Fruit fly (Drosophila melanogaster) whole organism, embryonic: Measurements from ENCODE around the gene Pcyt1.

Experiments used
- Ada2b ChIP-seq: fragments of 200-800 bp; sonication (Bioruptor generic); IDR thresholded peaks from 2 replicates; pipeline ENCODE4 v1.3.6; 2022; ENCODE audit warnings: missing biosample characterization, missing genetic modification characterization
- BEAF-32 ChIP-seq: fragments of 200-800 bp; sonication (Bioruptor generic); optimal IDR thresholded peaks from 3 replicates; lab custom pipeline; 2017; ENCODE audit warnings: missing biosample characterization, missing genetic modification characterization, mild to moderate bottlenecking, moderate library complexity, missing genetic modification reagents
- CG10654 ChIP-seq: fragments of 200-800 bp; sonication (Bioruptor generic); optimal IDR thresholded peaks from 2 replicates; lab custom pipeline; 2016; ENCODE audit warnings: missing biosample characterization, missing genetic modification characterization
- CG11093 ChIP-seq: fragments of 200-800 bp; sonication (Bioruptor generic); IDR thresholded peaks from 3 replicates; pipeline ENCODE4 v1.3.6; 2022; ENCODE audit warnings: missing biosample characterization, missing genetic modification characterization
- CG11504 ChIP-seq: fragments of 200-800 bp; sonication (Bioruptor generic); optimal IDR thresholded peaks from 3 replicates; lab custom pipeline; 2019; ENCODE audit warnings: missing biosample characterization, mild to moderate bottlenecking, missing genetic modification characterization, moderate library complexity
- CG12219 ChIP-seq: fragments of 200-800 bp; sonication (Bioruptor generic); optimal IDR thresholded peaks from 3 replicates; lab custom pipeline; 2018; ENCODE audit warnings: missing biosample characterization, mild to moderate bottlenecking, missing genetic modification characterization
- CG14667 ChIP-seq: fragments of 200-800 bp; sonication (Bioruptor generic); IDR thresholded peaks from 2 replicates; pipeline ENCODE4 v1.3.6; 2022; ENCODE audit warnings: missing biosample characterization, missing genetic modification characterization
- CG15479 ChIP-seq: fragments of 200-800 bp; sonication (Bioruptor generic); optimal IDR thresholded peaks from 3 replicates; lab custom pipeline; 2019; ENCODE audit warnings: missing biosample characterization, mild to moderate bottlenecking, missing genetic modification characterization, moderate library complexity
- CG1647 ChIP-seq: fragments of 200-800 bp; sonication (Bioruptor generic); optimal IDR thresholded peaks from 3 replicates; lab custom pipeline; 2016; ENCODE audit warnings: missing biosample characterization, missing genetic modification characterization
- CG17328 ChIP-seq: fragments of 200-800 bp; sonication (Bioruptor generic); IDR thresholded peaks from 2 replicates; pipeline ENCODE4 v1.3.6; 2022; ENCODE audit warnings: missing biosample characterization, missing genetic modification characterization
- CG17359 ChIP-seq: fragments of 200-800 bp; sonication (Bioruptor generic); optimal IDR thresholded peaks from 3 replicates; lab custom pipeline; 2018; ENCODE audit warnings: missing biosample characterization, mild to moderate bottlenecking, missing genetic modification characterization, moderate library complexity
- CG18476 ChIP-seq: fragments of 200-800 bp; sonication (Bioruptor generic); optimal IDR thresholded peaks from 2 replicates; lab custom pipeline; 2016; ENCODE audit warnings: missing biosample characterization, mild to moderate bottlenecking, missing genetic modification characterization
- CG18599 ChIP-seq: fragments of 200-800 bp; sonication (Bioruptor generic); optimal IDR thresholded peaks from 3 replicates; lab custom pipeline; 2017; ENCODE audit warnings: missing biosample characterization, missing genetic modification characterization, mild to moderate bottlenecking, moderate library complexity, missing genetic modification reagents
- CG32532 ChIP-seq: fragments of 200-800 bp; sonication (Bioruptor generic); IDR thresholded peaks from 2 replicates; pipeline ENCODE4 v1.3.6; 2022; ENCODE audit warnings: missing biosample characterization, missing genetic modification characterization
- CG34224 ChIP-seq: fragments of 200-800 bp; sonication (Bioruptor generic); IDR thresholded peaks from 3 replicates; pipeline ENCODE4 v1.3.6; 2022; ENCODE audit warnings: missing biosample characterization, missing genetic modification characterization; ENCODE audit not compliant: partially characterized antibody
- CG4730 ChIP-seq: fragments of 200-800 bp; sonication (Bioruptor generic); IDR thresholded peaks from 2 replicates; pipeline ENCODE4 v1.3.6; 2022; ENCODE audit warnings: missing biosample characterization, missing genetic modification characterization
- CG4854 ChIP-seq: fragments of 200-800 bp; sonication (Bioruptor generic); optimal IDR thresholded peaks from 2 replicates; lab custom pipeline; 2016; ENCODE audit warnings: missing biosample characterization, missing genetic modification characterization, inconsistent platforms
- CG5245 ChIP-seq: fragments of 200-800 bp; sonication (Bioruptor generic); optimal IDR thresholded peaks from 3 replicates; lab custom pipeline; 2016; ENCODE audit warnings: missing biosample characterization, missing genetic modification characterization
- CG7271 ChIP-seq: fragments of 200-800 bp; sonication (Bioruptor generic); optimal IDR thresholded peaks from 2 replicates; lab custom pipeline; 2018; ENCODE audit warnings: missing biosample characterization, mild to moderate bottlenecking, missing genetic modification characterization, moderate library complexity
- CG9876 ChIP-seq: fragments of 200-800 bp; sonication (Bioruptor generic); optimal IDR thresholded peaks from 2 replicates; lab custom pipeline; 2016; ENCODE audit warnings: missing biosample characterization, missing genetic modification characterization
- Deaf1 ChIP-seq: fragments of 200-800 bp; optimal IDR thresholded peaks from 3 replicates; lab custom pipeline; 2019; ENCODE audit warnings: missing biosample characterization, mild to moderate bottlenecking, missing genetic modification characterization, moderate library complexity
- Dp ChIP-seq: fragments of 200-800 bp; sonication (Bioruptor generic); optimal IDR thresholded peaks from 2 replicates; lab custom pipeline; 2018; ENCODE audit warnings: missing biosample characterization, mild to moderate bottlenecking, missing genetic modification characterization, moderate library complexity
- Fer2 ChIP-seq: fragments of 200-800 bp; sonication (Bioruptor generic); optimal IDR thresholded peaks from 2 replicates; lab custom pipeline; 2018; ENCODE audit warnings: missing biosample characterization, mild to moderate bottlenecking, missing genetic modification characterization, moderate library complexity
- HLHmδ ChIP-seq: fragments of 200-800 bp; sonication (Bioruptor generic); optimal IDR thresholded peaks from 2 replicates; lab custom pipeline; 2018; ENCODE audit warnings: missing biosample characterization, mild to moderate bottlenecking, missing genetic modification characterization, moderate library complexity
- MTF-1 ChIP-seq: fragments of 200-800 bp; sonication (Bioruptor generic); optimal IDR thresholded peaks from 2 replicates; lab custom pipeline; 2018; ENCODE audit warnings: missing biosample characterization, mild to moderate bottlenecking, missing genetic modification characterization, borderline replicate concordance
- Opbp ChIP-seq: fragments of 200-800 bp; sonication (Bioruptor generic); IDR thresholded peaks from 3 replicates; pipeline ENCODE4 v1.3.6; 2022; ENCODE audit warnings: missing biosample characterization, missing genetic modification characterization; ENCODE audit not compliant: partially characterized antibody
- Optix ChIP-seq: fragments of 200-800 bp; sonication (Bioruptor generic); IDR thresholded peaks from 3 replicates; pipeline ENCODE4 v1.3.6; 2022; ENCODE audit warnings: missing biosample characterization, missing genetic modification characterization
- Rx ChIP-seq: fragments of 200-800 bp; sonication (Bioruptor generic); IDR thresholded peaks from 2 replicates; pipeline ENCODE4 v1.3.6; 2022; ENCODE audit warnings: missing biosample characterization, missing genetic modification characterization
- Stat92E ChIP-seq, 3 experiments: fragments of >200 bp in 2 of 3; fragments of 200-800 bp in 1 of 3; sonication (Bioruptor generic) in 1 of 3; optimal IDR thresholded peaks; 2 replicates each; lab custom pipeline; 2017 to 2019; ENCODE audit warnings: missing biosample characterization in 3 of 3, missing genetic modification characterization in 3 of 3, mild to moderate bottlenecking in 1 of 3, moderate library complexity in 1 of 3
- Xrp1 ChIP-seq: fragments of 200-800 bp; sonication (Bioruptor generic); IDR thresholded peaks from 2 replicates; pipeline ENCODE4 v1.3.6; 2022; ENCODE audit warnings: missing biosample characterization, missing genetic modification characterization
- corto ChIP-seq: fragments of 200-800 bp; sonication (Bioruptor generic); optimal IDR thresholded peaks from 2 replicates; lab custom pipeline; 2016; ENCODE audit warnings: missing biosample characterization, mild to moderate bottlenecking, missing genetic modification characterization, moderate library complexity
- croc ChIP-seq: fragments of 200-800 bp; sonication (Bioruptor generic); conservative IDR thresholded peaks from 3 replicates; pipeline ENCODE4 v1.3.6; 2022; ENCODE audit warnings: missing biosample characterization, missing genetic modification characterization
- dm ChIP-seq: fragments of 200-800 bp; sonication (Bioruptor generic); optimal IDR thresholded peaks from 3 replicates; lab custom pipeline; 2016; ENCODE audit warnings: missing biosample characterization, missing genetic modification characterization
- ftz-f1 ChIP-seq: fragments of 200-800 bp; sonication (Bioruptor generic); optimal IDR thresholded peaks from 2 replicates; lab custom pipeline; 2016; ENCODE audit warnings: missing biosample characterization, missing genetic modification characterization
- gem ChIP-seq: fragments of 200-800 bp; sonication (Bioruptor generic); optimal IDR thresholded peaks from 2 replicates; lab custom pipeline; 2019; ENCODE audit warnings: missing biosample characterization, mild to moderate bottlenecking, missing genetic modification characterization, moderate library complexity
- gfzf ChIP-seq: fragments of 200-800 bp; sonication (Bioruptor generic); optimal IDR thresholded peaks from 2 replicates; lab custom pipeline; 2016; ENCODE audit warnings: missing biosample characterization, mild to moderate bottlenecking, missing genetic modification characterization, moderate library complexity
- h ChIP-seq: fragments of >200 bp; optimal IDR thresholded peaks from 2 replicates; lab custom pipeline; 2017
- ham ChIP-seq: fragments of 200-800 bp; sonication (Bioruptor generic); IDR thresholded peaks from 2 replicates; pipeline ENCODE4 v1.3.6; 2022; ENCODE audit warnings: missing biosample characterization, missing genetic modification characterization
- hth ChIP-seq: fragments of >200 bp; optimal IDR thresholded peaks from 2 replicates; lab custom pipeline; 2017; ENCODE audit warnings: inconsistent platforms
- kah ChIP-seq: fragments of 200-800 bp; sonication (Bioruptor generic); optimal IDR thresholded peaks from 2 replicates; lab custom pipeline; 2018; ENCODE audit warnings: missing biosample characterization, mild to moderate bottlenecking, missing genetic modification characterization
- mirr ChIP-seq: fragments of 200-800 bp; sonication (Bioruptor generic); optimal IDR thresholded peaks from 3 replicates; lab custom pipeline; 2018; ENCODE audit warnings: missing biosample characterization, mild to moderate bottlenecking, missing genetic modification characterization
- repo ChIP-seq: fragments of 200-800 bp; sonication (Bioruptor generic); optimal IDR thresholded peaks from 2 replicates; lab custom pipeline; 2016; ENCODE audit warnings: missing biosample characterization, missing genetic modification characterization
- sd ChIP-seq: fragments of 200-800 bp; sonication (Bioruptor generic); optimal IDR thresholded peaks from 3 replicates; lab custom pipeline; 2018; ENCODE audit warnings: missing biosample characterization, mild to moderate bottlenecking, missing genetic modification characterization, moderate library complexity
- shn ChIP-seq: fragments of 200-800 bp; sonication (Bioruptor generic); optimal IDR thresholded peaks from 3 replicates; lab custom pipeline; 2016; ENCODE audit warnings: missing biosample characterization, missing genetic modification characterization
- tll ChIP-seq, 2 experiments: fragments of 200-800 bp in 1 of 2; fragments of >200 bp in 1 of 2; sonication (Bioruptor generic) in 1 of 2; optimal IDR thresholded peaks; 2 replicates each; lab custom pipeline; 2017 to 2019; ENCODE audit warnings: missing biosample characterization in 2 of 2, missing genetic modification characterization in 2 of 2, mild to moderate bottlenecking in 1 of 2, moderate library complexity in 1 of 2
- toy ChIP-seq: fragments of 200-800 bp; sonication (Bioruptor generic); IDR thresholded peaks from 2 replicates; pipeline ENCODE4 v1.3.6; 2022; ENCODE audit warnings: missing biosample characterization, missing genetic modification characterization
- unc-4 ChIP-seq: fragments of 200-800 bp; sonication (Bioruptor generic); IDR thresholded peaks from 2 replicates; pipeline ENCODE4 v1.3.6; 2022; ENCODE audit warnings: missing biosample characterization, missing genetic modification characterization; ENCODE audit not compliant: partially characterized antibody
- z ChIP-seq: fragments of 200-800 bp; sonication (Bioruptor generic); IDR thresholded peaks from 3 replicates; pipeline ENCODE4 v1.3.6; 2022; ENCODE audit warnings: missing biosample characterization, missing genetic modification characterization
- zfh2 ChIP-seq: fragments of 200-800 bp; sonication (Bioruptor generic); optimal IDR thresholded peaks from 2 replicates; lab custom pipeline; 2016; ENCODE audit warnings: missing biosample characterization, missing genetic modification characterization

Pcyt1 gene

dm6 chr3L:1517274-1518047 is 28.4 kb upstream of the Pcyt1 start (continued):
- peak; percentile 54 for TF ChIP-seq shn
- TF ChIP-seq CG17359 (tag; lab: Kevin White, UChicago), result no peak
- peak; percentile 16 for TF ChIP-seq mirr (GFP tag; lab: Kevin White, UChicago)
- no peak for TF ChIP-seq CG11504 (tag; lab: Kevin White, UChicago)
- TF ChIP-seq CG34224 (GFP tag; lab: Robert Waterston, UW), result peak; percentile 48
- TF ChIP-seq kah (GFP tag; lab: Kevin White, UChicago), result no peak
- TF ChIP-seq Deaf1, result peak; percentile 16
- TF ChIP-seq corto (GFP tag; lab: Kevin White, UChicago), result peak; percentile 42
- TF ChIP-seq CG4854 (GFP tag; lab: Kevin White, UChicago), result no peak
- no peak for TF ChIP-seq toy
- no peak for TF ChIP-seq Stat92E (GFP tag; optimal IDR thresholded peaks at IDR 0.05; lab: Kevin White, UChicago)
- TF ChIP-seq ham, result no peak
- TF ChIP-seq HLHmδ, result no peak
- peak; percentile 69; the same call in 2 of the 3 replicates for TF ChIP-seq Optix
- TF ChIP-seq tll (GFP tag; optimal IDR thresholded peaks at IDR 0.05; lab: Kevin White, UChicago), result peak; percentile 19 to 62
- TF ChIP-seq CG5245 (GFP tag; lab: Kevin White, UChicago), result peak; percentile 11
- TF ChIP-seq Opbp (GFP tag; lab: Robert Waterston, UW), result peak; percentile 87
- TF ChIP-seq CG1647 (GFP tag; lab: Kevin White, UChicago), result peak; percentile 64
- peak; percentile 55 for TF ChIP-seq Ada2b (GFP tag; lab: Robert Waterston, UW)
- peak; percentile 79 for TF ChIP-seq zfh2 (GFP tag; lab: Kevin White, UChicago)
- 0 out of 2 replicates have a peak, but pooled peaks have one; percentile 27 for TF ChIP-seq CG14667
- TF ChIP-seq CG18599, result no peak
- TF ChIP-seq CG32532 (GFP tag; lab: Robert Waterston, UW), result peak; percentile 52
- TF ChIP-seq CG11093 (GFP tag; lab: Robert Waterston, UW), result no peak
- TF ChIP-seq Fer2 (tag; lab: Kevin White, UChicago), result no peak
- peak; percentile 32; the same call in 1 of the 2 replicates for TF ChIP-seq Xrp1 (GFP tag; lab: Robert Waterston, UW)
- no peak for TF ChIP-seq gem (tag; lab: Kevin White, UChicago)
- TF ChIP-seq BEAF-32, result peak; percentile 94
- peak; percentile 35; the same call in 1 of the 2 replicates for TF ChIP-seq Rx (GFP tag; lab: Robert Waterston, UW)
- TF ChIP-seq ftz-f1 (GFP tag; lab: Kevin White, UChicago), result no peak
- no peak for TF ChIP-seq CG12219 (GFP tag; lab: Kevin White, UChicago)
- no peak for TF ChIP-seq z (GFP tag; lab: Robert Waterston, UW)
- peak; percentile 37 for TF ChIP-seq repo (GFP tag; lab: Kevin White, UChicago)
- peak; percentile 53 for TF ChIP-seq CG17328 (GFP tag; lab: Robert Waterston, UW)
- TF ChIP-seq CG18476 (GFP tag; lab: Kevin White, UChicago), result peak; percentile 52
- TF ChIP-seq MTF-1 (GFP tag; lab: Kevin White, UChicago), result peak; percentile 41
- no peak for TF ChIP-seq CG4730
- no peak for TF ChIP-seq CG15479 (GFP tag; lab: Kevin White, UChicago)
- TF ChIP-seq hth, result no peak
- TF ChIP-seq Dp (GFP tag; lab: Kevin White, UChicago), result peak; percentile 51
- no peak for TF ChIP-seq sd
- TF ChIP-seq gfzf (GFP tag; lab: Kevin White, UChicago), result peak; percentile 47
- TF ChIP-seq dm (GFP tag; lab: Kevin White, UChicago), result peak; percentile 37
- peak; percentile 16 for TF ChIP-seq CG7271 (tag; lab: Kevin White, UChicago)
- TF ChIP-seq croc, result no peak
- TF ChIP-seq unc-4 (GFP tag; lab: Robert Waterston, UW), result peak; percentile 77
- TF ChIP-seq h (lab: Kevin White, UChicago), result no peak
- peak; percentile 29 for TF ChIP-seq CG9876
- TF ChIP-seq CG10654 (GFP tag; lab: Kevin White, UChicago), result peak; percentile 51
